Fruit fly (Drosophila melanogaster): ENCODE results near the gene Rlip.

dm6 chr3R:21063433-21063832, 45.9 kb downstream of the Rlip start:
- TF ChIP-seq CG8478 (optimal IDR thresholded peaks at IDR 0.05) (no peak), CTCF (optimal IDR thresholded peaks at IDR 0.05) (no peak)

Data from S2 (cell line).